Worm (Caenorhabditis elegans): ENCODE measurements around the gene srx-36.

srx-36 gene

ce11 chrV:7157089-7157488 is 26.2 kb upstream of the srx-36 start, which contains the start of gene ugt-39:
Gene ugt-39, plus strand, starts transcription at chrV:7157142.
- TF ChIP-seq ceh-13 (GFP tag; optimal IDR thresholded peaks at IDR 0.05) = no peak
- TF ChIP-seq B0310.2 (tag; optimal IDR thresholded peaks at IDR 0.05) = no peak
- no peak for TF ChIP-seq ama-1 (optimal IDR thresholded peaks at IDR 0.05)
- no peak for TF ChIP-seq hmg-4 (GFP tag; optimal IDR thresholded peaks at IDR 0.05)
- TF ChIP-seq ets-7 (tag; optimal IDR thresholded peaks at IDR 0.05) = no peak
- no peak for TF ChIP-seq F13C5.2 (tag; optimal IDR thresholded peaks at IDR 0.05)
- TF ChIP-seq tbx-11 (GFP tag; IDR thresholded peaks at IDR 0.05) = no peak
- TF ChIP-seq scrt-1 (GFP tag; IDR thresholded peaks at IDR 0.05) = no peak
- no peak for TF ChIP-seq tbx-37 (GFP tag; conservative IDR thresholded peaks at IDR 0.05)
- no peak for TF ChIP-seq pes-1 (GFP tag; IDR thresholded peaks at IDR 0.05)
- no peak for TF ChIP-seq tra-4 (tag; optimal IDR thresholded peaks at IDR 0.05)
- no peak for TF ChIP-seq sea-1 (GFP tag; conservative IDR thresholded peaks at IDR 0.05)
- TF ChIP-seq ceh-36 (tag; optimal IDR thresholded peaks at IDR 0.05) = no peak
- TF ChIP-seq flt-1 (GFP tag; IDR thresholded peaks at IDR 0.05) = no peak
- no peak for TF ChIP-seq hmbx-1 (tag; optimal IDR thresholded peaks at IDR 0.05)
- no peak for TF ChIP-seq hnd-1 (tag; optimal IDR thresholded peaks at IDR 0.05)
- TF ChIP-seq aly-1 (tag; optimal IDR thresholded peaks at IDR 0.05) = no peak

ce11 chrV:7156079-7156478 is 25.2 kb upstream of the srx-36 start, which contains the start of gene F10D2.10:
Gene F10D2.10, minus strand, starts transcription at chrV:7156179.
- no peak for TF ChIP-seq B0310.2 (tag; optimal IDR thresholded peaks at IDR 0.05)
- no peak for TF ChIP-seq hmg-4 (GFP tag; optimal IDR thresholded peaks at IDR 0.05)
- TF ChIP-seq hnd-1 (tag; optimal IDR thresholded peaks at IDR 0.05) = no peak
- TF ChIP-seq ceh-13 (GFP tag; optimal IDR thresholded peaks at IDR 0.05) = no peak
- TF ChIP-seq sea-1 (GFP tag; conservative IDR thresholded peaks at IDR 0.05) = no peak
- no peak for TF ChIP-seq ama-1 (optimal IDR thresholded peaks at IDR 0.05)
- no peak for TF ChIP-seq hmbx-1 (tag; optimal IDR thresholded peaks at IDR 0.05)
- no peak for TF ChIP-seq ceh-36 (tag; optimal IDR thresholded peaks at IDR 0.05)
- no peak for TF ChIP-seq flt-1 (GFP tag; IDR thresholded peaks at IDR 0.05)
- TF ChIP-seq tbx-11 (GFP tag; IDR thresholded peaks at IDR 0.05) = no peak
- no peak for TF ChIP-seq aly-1 (tag; optimal IDR thresholded peaks at IDR 0.05)
- no peak for TF ChIP-seq scrt-1 (GFP tag; IDR thresholded peaks at IDR 0.05)
- no peak for TF ChIP-seq ets-7 (tag; optimal IDR thresholded peaks at IDR 0.05)
- TF ChIP-seq pes-1 (GFP tag; IDR thresholded peaks at IDR 0.05) = no peak
- no peak for TF ChIP-seq F13C5.2 (tag; optimal IDR thresholded peaks at IDR 0.05)
- no peak for TF ChIP-seq tbx-37 (GFP tag; conservative IDR thresholded peaks at IDR 0.05)

DNA sequence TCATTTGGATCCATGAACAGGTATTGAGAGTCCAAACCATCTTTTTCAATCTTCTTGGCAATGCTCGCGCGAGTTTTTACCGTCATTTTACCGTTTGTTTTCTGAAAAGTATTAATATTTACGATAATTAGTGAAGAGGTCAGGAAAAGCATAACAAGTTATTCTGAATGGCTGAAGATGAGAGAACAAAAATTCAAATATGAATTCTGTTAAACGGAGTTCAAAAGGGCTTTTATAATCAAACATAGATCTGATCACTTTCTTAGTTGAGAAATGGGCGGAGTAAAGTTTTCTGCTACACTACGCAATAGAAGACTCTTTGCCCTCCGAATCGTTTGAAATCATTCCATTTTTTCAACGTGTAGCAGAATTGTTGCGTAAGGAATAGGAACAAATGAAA is 22.2 kb upstream of the srx-36 start, which contains the start of gene fat-7:
TSS of gene fat-7 (minus strand) at position 101 of the 400 bp plus-strand sequence.
- TF ChIP-seq aly-1 (tag; optimal IDR thresholded peaks at IDR 0.05) (no peak), ceh-13 (GFP tag; optimal IDR thresholded peaks at IDR 0.05) (no peak), hmbx-1 (tag; optimal IDR thresholded peaks at IDR 0.05) (no peak), sea-1 (GFP tag; conservative IDR thresholded peaks at IDR 0.05) (no peak)

- TF ChIP-seq ceh-13 (GFP tag; optimal IDR thresholded peaks at IDR 0.05) (no peak), ceh-36 (tag; optimal IDR thresholded peaks at IDR 0.05) (no peak), aly-1 (tag; optimal IDR thresholded peaks at IDR 0.05) (no peak), B0310.2 (tag; optimal IDR thresholded peaks at IDR 0.05) (no peak), tbx-37 (GFP tag; conservative IDR thresholded peaks at IDR 0.05) (no peak), F13C5.2 (tag; optimal IDR thresholded peaks at IDR 0.05) (no peak), scrt-1 (GFP tag; IDR thresholded peaks at IDR 0.05) (no peak), flt-1 (GFP tag; IDR thresholded peaks at IDR 0.05) (no peak), pes-1 (GFP tag; IDR thresholded peaks at IDR 0.05) (no peak), ama-1 (optimal IDR thresholded peaks at IDR 0.05) (no peak), ets-7 (tag; optimal IDR thresholded peaks at IDR 0.05) (no peak), hmbx-1 (tag; optimal IDR thresholded peaks at IDR 0.05) (no peak), tbx-11 (GFP tag; IDR thresholded peaks at IDR 0.05) (no peak), hmg-4 (GFP tag; optimal IDR thresholded peaks at IDR 0.05) (no peak), tra-4 (tag; optimal IDR thresholded peaks at IDR 0.05) (no peak), sea-1 (GFP tag; conservative IDR thresholded peaks at IDR 0.05) (no peak), hnd-1 (tag; optimal IDR thresholded peaks at IDR 0.05) (no peak)
Measured at ce11 chrV:7150570-7150969, 19.7 kb upstream of the srx-36 start, which contains the start of gene F10D2.8. Gene F10D2.8, minus strand, starts transcription at chrV:7150714.

DNA sequence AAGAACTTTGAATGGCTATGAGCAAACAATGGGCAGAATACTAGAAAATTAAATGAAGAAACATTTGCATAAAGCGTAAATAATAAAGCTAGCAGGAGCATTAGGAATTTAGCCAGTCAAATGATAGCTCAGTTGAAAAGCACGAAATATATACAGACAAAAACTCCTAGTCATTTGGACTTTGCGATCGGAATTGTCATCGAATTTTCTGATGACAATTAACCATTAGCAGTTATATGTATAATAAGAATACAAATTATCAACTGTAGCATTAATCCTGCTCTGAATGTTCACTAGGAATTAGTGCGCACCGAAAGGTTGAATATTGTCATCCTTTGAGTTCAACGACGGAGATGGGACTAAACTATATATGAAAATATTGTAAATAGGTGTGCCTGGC is 16.5 kb upstream of the srx-36 start, which contains the start of gene ugt-38:
TSS of gene ugt-38 (minus strand) at position 101 of the 400 bp plus-strand sequence.
- TF ChIP-seq tbx-11 (GFP tag; IDR thresholded peaks at IDR 0.05) = no peak
- TF ChIP-seq ama-1 (optimal IDR thresholded peaks at IDR 0.05) = no peak
- TF ChIP-seq tbx-37 (GFP tag; conservative IDR thresholded peaks at IDR 0.05) = no peak
- no peak for TF ChIP-seq pes-1 (GFP tag; IDR thresholded peaks at IDR 0.05)

- TF ChIP-seq tbx-37 (GFP tag; conservative IDR thresholded peaks at IDR 0.05) (no peak), B0310.2 (tag; optimal IDR thresholded peaks at IDR 0.05) (no peak), tbx-11 (GFP tag; IDR thresholded peaks at IDR 0.05) (no peak), flt-1 (GFP tag; IDR thresholded peaks at IDR 0.05) (no peak), ets-7 (tag; optimal IDR thresholded peaks at IDR 0.05) (no peak), sea-1 (GFP tag; conservative IDR thresholded peaks at IDR 0.05) (no peak), ama-1 (optimal IDR thresholded peaks at IDR 0.05) (no peak), ceh-13 (GFP tag; optimal IDR thresholded peaks at IDR 0.05) (no peak), aly-1 (tag; optimal IDR thresholded peaks at IDR 0.05) (no peak), scrt-1 (GFP tag; IDR thresholded peaks at IDR 0.05) (no peak), F13C5.2 (tag; optimal IDR thresholded peaks at IDR 0.05) (no peak), hnd-1 (tag; optimal IDR thresholded peaks at IDR 0.05) (no peak), hmg-4 (GFP tag; optimal IDR thresholded peaks at IDR 0.05) (no peak), tra-4 (tag; optimal IDR thresholded peaks at IDR 0.05) (no peak), hmbx-1 (tag; optimal IDR thresholded peaks at IDR 0.05) (no peak), ceh-36 (tag; optimal IDR thresholded peaks at IDR 0.05) (no peak), pes-1 (GFP tag; IDR thresholded peaks at IDR 0.05) (no peak)
Measured at ce11 chrV:7145250-7145850, 14.5 kb upstream of the srx-36 start, which contains the start of gene ugt-37. Gene ugt-37, minus strand, starts transcription at chrV:7145318.

DNA sequence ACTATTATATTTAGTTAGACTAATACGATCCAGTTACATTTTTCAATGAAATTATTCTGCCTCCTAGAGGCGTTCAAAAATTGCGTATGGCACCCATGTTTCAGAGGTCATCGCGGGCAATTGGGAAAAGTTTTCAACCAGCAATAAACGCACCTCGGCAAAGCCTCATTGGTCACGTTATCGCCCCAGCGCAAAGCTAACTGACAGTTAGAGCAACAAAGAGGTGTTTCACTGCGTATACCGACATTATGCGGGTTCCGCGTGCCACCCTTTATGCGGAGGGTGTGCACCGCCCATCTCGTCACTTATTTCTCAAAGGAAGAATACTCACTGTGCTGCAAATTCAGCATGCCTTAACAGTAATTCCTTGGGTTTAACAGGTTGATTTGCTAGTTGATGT is 11.8 kb upstream of the srx-36 start:
- TF ChIP-seq ama-1 (optimal IDR thresholded peaks at IDR 0.05) (no peak), ceh-36 (tag; optimal IDR thresholded peaks at IDR 0.05) (no peak), pes-1 (GFP tag; IDR thresholded peaks at IDR 0.05) (no peak), sea-1 (GFP tag; conservative IDR thresholded peaks at IDR 0.05) (0 out of 2 replicates have a peak, but pooled peaks have one; percentile 37), tbx-11 (GFP tag; IDR thresholded peaks at IDR 0.05) (0 out of 2 replicates have a peak, but pooled peaks have one; percentile 29)
